Fruit fly (Drosophila melanogaster) Kc167 (cell line): ENCODE results near the gene CG17666.

ENCODE experiments used
- Myc ChIP-seq: fragments of >200 bp; optimal IDR thresholded peaks from 2 replicates; lab custom pipeline; 2017; ENCODE audit warnings: missing external identifiers
- insv ChIP-seq: fragments of >200 bp; optimal IDR thresholded peaks from 3 replicates; lab custom pipeline; 2018; ENCODE audit warnings: missing external identifiers
- psq ChIP-seq: fragments of >200 bp; optimal IDR thresholded peaks from 2 replicates; lab custom pipeline; 2017; ENCODE audit warnings: missing external identifiers
- ttk ChIP-seq: sonication (Bioruptor generic); optimal IDR thresholded peaks from 2 replicates; lab custom pipeline; 2017; ENCODE audit warnings: missing external identifiers

DNA sequence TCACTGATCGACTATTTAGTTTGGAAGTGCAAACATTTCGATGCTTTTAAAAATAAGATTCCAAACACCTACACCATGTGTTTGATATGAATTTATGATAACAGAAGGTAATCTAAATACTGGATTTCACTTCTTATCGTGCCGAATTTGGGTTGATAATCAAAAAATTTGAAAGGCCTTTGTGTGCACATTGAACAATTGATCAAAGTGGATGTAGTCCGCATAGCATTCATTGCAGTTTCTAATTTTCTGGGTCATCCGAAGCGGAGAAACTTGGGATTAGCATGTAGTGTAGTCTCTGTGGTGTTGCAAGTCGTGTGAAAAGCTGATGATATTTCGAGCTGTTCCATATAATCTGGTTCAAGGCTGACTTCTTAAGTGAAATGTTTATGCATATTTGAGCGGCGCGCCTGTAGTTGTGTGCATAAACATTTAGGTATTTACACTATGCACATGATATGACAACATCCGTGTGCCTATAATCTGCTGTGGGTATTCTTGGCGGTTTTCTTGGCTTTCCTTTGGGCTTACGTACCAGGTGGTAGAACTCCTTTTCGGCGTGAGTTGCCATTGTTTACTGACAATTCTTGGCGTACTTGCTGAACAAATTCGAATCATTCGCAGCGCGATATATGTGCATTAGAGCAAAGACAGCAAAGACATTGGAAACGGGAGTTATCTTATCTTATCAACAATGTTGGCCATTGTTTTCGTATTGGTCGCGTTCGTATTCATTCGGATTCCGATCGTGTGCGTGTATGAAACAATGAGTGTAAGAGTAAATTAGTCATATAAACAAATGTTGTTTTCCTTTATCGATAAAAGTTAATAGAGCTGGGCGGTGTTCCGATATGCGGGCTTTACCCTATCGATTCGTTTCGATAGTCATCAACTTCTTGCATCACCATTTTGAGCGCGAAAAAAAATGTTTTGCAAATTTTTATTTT is 8.1 kb upstream of the CG17666 start, which contains the start of gene Hip1:
- no peak for TF ChIP-seq Myc
- no peak for TF ChIP-seq psq (lab: Kevin White, UChicago)
- TF ChIP-seq ttk (lab: Kevin White, UChicago): no peak
- no peak for TF ChIP-seq insv (lab: Kevin White, UChicago)
